Fruit fly (Drosophila melanogaster): ENCODE results near the gene Osi20.
A peak's percentile ranks its signal among the peaks of the same experiment; 100 is the strongest.

DNA sequence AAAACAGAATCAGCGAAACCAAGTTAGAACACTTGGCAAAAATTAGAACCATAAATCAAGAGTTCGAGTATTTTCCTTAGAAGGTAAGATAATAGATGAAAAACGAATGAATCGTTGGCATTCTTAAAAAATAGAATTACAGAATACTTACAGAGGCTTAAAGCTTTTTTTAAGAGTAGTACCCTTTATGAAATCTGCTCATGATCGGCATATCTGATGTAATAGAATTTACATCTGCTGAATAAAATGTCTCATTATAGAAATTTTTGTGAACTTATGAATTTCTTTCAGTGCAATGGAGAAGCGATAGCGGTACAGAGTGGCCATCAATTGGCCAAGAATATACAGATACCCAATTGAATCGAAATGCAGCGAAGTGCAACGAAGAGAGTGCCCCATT lies 48.5 kb upstream of the Osi20 start, which contains the start of gene Osi13:
- TF ChIP-seq CG12605 (GFP tag; IDR thresholded peaks at IDR 0.05) (no peak), Pif1B (GFP tag; optimal IDR thresholded peaks at IDR 0.05) (no peak), Pif1A (GFP tag; optimal IDR thresholded peaks at IDR 0.05) (no peak), D1 (tag; optimal IDR thresholded peaks at IDR 0.05) (no peak), CG8301 (tag; optimal IDR thresholded peaks at IDR 0.05) (peak; percentile 11), CG13204 (GFP tag; optimal IDR thresholded peaks at IDR 0.05) (no peak), EcR (GFP tag; optimal IDR thresholded peaks at IDR 0.05) (no peak), gl (tag; optimal IDR thresholded peaks at IDR 0.05) (no peak), CG10348 (GFP tag; IDR thresholded peaks at IDR 0.05) (no peak), CG14655 (GFP tag; optimal IDR thresholded peaks at IDR 0.05) (peak; percentile 10), CG9948 (tag; optimal IDR thresholded peaks at IDR 0.05) (no peak), Snoo (tag; optimal IDR thresholded peaks at IDR 0.05) (no peak)
